Worm (Caenorhabditis elegans): ENCODE data around the gene ZC262.2.

ce11 chrIII:8331779-8332178 is at the start of gene ZC262.2, which contains the start of gene mrps-18A:
- TF ChIP-seq unc-39 (tag; optimal IDR thresholded peaks at IDR 0.05) (no peak), nhr-76 (tag; optimal IDR thresholded peaks at IDR 0.05) (no peak), unc-62 (GFP tag; optimal IDR thresholded peaks at IDR 0.05) (no peak), snpc-4 (tag; optimal IDR thresholded peaks at IDR 0.05) (no peak), unc-120 (tag; optimal IDR thresholded peaks at IDR 0.05; ENCODE audit: poor library complexity, severe bottlenecking) (no peak), ztf-11 (tag; optimal IDR thresholded peaks at IDR 0.05) (no peak), mab-5 (tag; optimal IDR thresholded peaks at IDR 0.05) (no peak), mep-1 (tag; optimal IDR thresholded peaks at IDR 0.05) (no peak), nhr-237 (tag; optimal IDR thresholded peaks at IDR 0.05) (no peak), elt-3 (tag; optimal IDR thresholded peaks at IDR 0.05) (no peak), lin-13 (tag; optimal IDR thresholded peaks at IDR 0.05) (no peak), mls-2 (tag; optimal IDR thresholded peaks at IDR 0.05) (no peak), nhr-28 (tag; optimal IDR thresholded peaks at IDR 0.05) (no peak)
